Fruit fly (Drosophila melanogaster) Kc167 (cell line): ENCODE data around the gene CG14182.

Experiments used
- Myc ChIP-seq: fragments of >200 bp; optimal IDR thresholded peaks from 2 replicates; lab custom pipeline; 2017; ENCODE audit warnings: missing external identifiers
- Sin3A ChIP-seq: fragments of >200 bp; optimal IDR thresholded peaks from 2 replicates; lab custom pipeline; 2018; ENCODE audit warnings: missing external identifiers
- h ChIP-seq: fragments of >200 bp; optimal IDR thresholded peaks from 3 replicates; lab custom pipeline; 2018; ENCODE audit warnings: missing external identifiers
- insv ChIP-seq: fragments of >200 bp; optimal IDR thresholded peaks from 3 replicates; lab custom pipeline; 2018; ENCODE audit warnings: missing external identifiers
- psq ChIP-seq: fragments of >200 bp; optimal IDR thresholded peaks from 2 replicates; lab custom pipeline; 2017; ENCODE audit warnings: missing external identifiers
- ttk ChIP-seq: sonication (Bioruptor generic); optimal IDR thresholded peaks from 2 replicates; lab custom pipeline; 2017; ENCODE audit warnings: missing external identifiers

DNA sequence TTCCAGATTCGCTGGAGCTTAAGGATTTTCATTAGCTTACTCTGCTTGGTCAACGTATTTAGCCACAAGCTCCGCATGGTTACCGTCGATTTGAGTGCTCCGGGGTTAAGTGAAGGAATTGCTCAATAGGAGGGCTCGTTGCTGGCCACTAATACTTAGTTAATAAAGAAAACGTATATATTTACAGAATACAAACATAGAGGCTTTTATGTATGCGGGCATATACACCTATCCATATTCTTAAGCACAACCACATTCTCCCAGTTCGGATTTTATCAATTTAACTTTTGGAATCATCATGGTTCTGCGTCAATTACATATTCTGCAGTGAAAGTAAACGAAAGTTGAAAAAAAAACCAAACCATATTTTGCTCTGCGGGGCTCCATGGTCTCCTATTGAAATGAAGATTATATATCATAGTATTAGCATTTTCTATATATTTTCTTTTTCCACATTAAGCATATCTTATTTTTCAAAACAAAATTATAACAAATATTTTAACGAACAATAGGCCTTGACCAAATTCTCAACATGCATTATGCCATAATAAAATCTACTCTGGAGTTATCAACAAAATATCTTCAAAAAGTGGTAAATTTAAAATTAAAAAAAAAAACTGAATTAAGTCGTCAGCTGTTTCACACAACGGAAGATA is 20.6 kb upstream of the CG14182 start, which contains the start of the genes Tom20 and Gabat:
- TF ChIP-seq Sin3A (lab: Kevin White, UChicago) (no peak), h (lab: Kevin White, UChicago) (no peak), psq (lab: Kevin White, UChicago) (no peak), insv (lab: Kevin White, UChicago) (no peak), Myc (lab: Kevin White, UChicago) (no peak), ttk (lab: Kevin White, UChicago) (no peak)
